Worm (Caenorhabditis elegans) whole organism, late embryonic: ENCODE measurements around the gene R01H2.2.

Experiments
- ceh-30 ChIP-seq: fragments of 150-350 bp; optimal IDR thresholded peaks from 2 replicates; lab custom pipeline; 2014; ENCODE audit warnings: missing biosample characterization, missing genetic modification characterization
- che-1 ChIP-seq: sonication (generic microtip); optimal IDR thresholded peaks from 2 replicates; lab custom pipeline; 2016; ENCODE audit warnings: mild to moderate bottlenecking, missing genetic modification characterization, missing compliant biosample characterization
- nfya-1 ChIP-seq: sonication (generic microtip); optimal IDR thresholded peaks from 2 replicates; lab custom pipeline; 2017; ENCODE audit warnings: missing genetic modification characterization, mild to moderate bottlenecking, missing compliant biosample characterization, antibody characterized with exemption, moderate library complexity
- nhr-11 ChIP-seq: fragments of 150-350 bp; optimal IDR thresholded peaks from 2 replicates; lab custom pipeline; 2014; ENCODE audit warnings: missing biosample characterization, missing genetic modification characterization
- sdc-2 ChIP-seq: sonication (generic microtip); optimal IDR thresholded peaks from 2 replicates; lab custom pipeline; 2016; ENCODE audit warnings: missing genotype, missing genetic modification characterization, missing compliant biosample characterization

- TF ChIP-seq nfya-1 (no peak), ceh-30 (tag; lab: Kevin White, UChicago) (no peak), nhr-11 (tag; lab: Kevin White, UChicago) (no peak), che-1 (tag; lab: Kevin White, UChicago) (no peak), sdc-2 (tag; lab: Kevin White, UChicago) (no peak)
These were observed 10.7 kb upstream of the R01H2.2 start, which contains the start of gene R01H2.7 for ce11 chrIII:7045643-7046042.
